Worm (Caenorhabditis elegans) whole organism, L2 larva: ENCODE results near the gene H06A10.1.

Experiments
- F13H6.1 ChIP-seq: sonication (generic microtip); optimal IDR thresholded peaks from 2 replicates; lab custom pipeline; 2016; ENCODE audit warnings: missing genetic modification characterization, missing compliant biosample characterization
- R02D3.7 ChIP-seq: fragments of 150-350 bp; optimal IDR thresholded peaks from 2 replicates; lab custom pipeline; 2014; ENCODE audit warnings: missing biosample characterization, missing genetic modification characterization
- Y55F3AM.14 ChIP-seq: fragments of 200-800 bp; sonication (Bioruptor generic); optimal IDR thresholded peaks from 2 replicates; lab custom pipeline; 2018; ENCODE audit warnings: mild to moderate bottlenecking, missing genetic modification characterization, missing compliant biosample characterization
- alr-1 ChIP-seq: fragments of 150-350 bp; optimal IDR thresholded peaks from 2 replicates; lab custom pipeline; 2014; ENCODE audit warnings: missing biosample characterization, missing genetic modification characterization
- aly-2 ChIP-seq: fragments of 150-350 bp; optimal IDR thresholded peaks from 2 replicates; lab custom pipeline; 2014; ENCODE audit warnings: missing biosample characterization, missing genetic modification characterization
- ama-1 ChIP-seq: fragments of 150-350 bp; optimal IDR thresholded peaks from 2 replicates; lab custom pipeline; 2018; ENCODE audit warnings: inconsistent platforms
- blmp-1 ChIP-seq: sonication (generic microtip); optimal IDR thresholded peaks from 2 replicates; lab custom pipeline; 2017; ENCODE audit warnings: missing genetic modification characterization, mild to moderate bottlenecking, missing compliant biosample characterization, antibody characterized with exemption, moderate library complexity; ENCODE audit not compliant: insufficient read depth
- ceh-16 ChIP-seq: fragments of 150-350 bp; optimal IDR thresholded peaks from 2 replicates; lab custom pipeline; 2014; ENCODE audit warnings: missing biosample characterization, missing genetic modification characterization
- ceh-82 ChIP-seq: fragments of 150-350 bp; optimal IDR thresholded peaks from 2 replicates; lab custom pipeline; 2014; ENCODE audit warnings: missing biosample characterization, missing genetic modification characterization
- crh-2 ChIP-seq: sonication (generic microtip); optimal IDR thresholded peaks from 2 replicates; lab custom pipeline; 2017; ENCODE audit warnings: missing biosample characterization, missing genetic modification characterization
- dmd-4 ChIP-seq: sonication (generic microtip); optimal IDR thresholded peaks from 2 replicates; lab custom pipeline; 2017; ENCODE audit warnings: missing biosample characterization, missing genetic modification characterization
- egl-27 ChIP-seq: sonication (generic microtip); optimal IDR thresholded peaks from 3 replicates; lab custom pipeline; 2017; ENCODE audit warnings: missing biosample characterization, missing genetic modification reagents, missing genetic modification characterization
- elt-1 ChIP-seq: fragments of 150-350 bp; optimal IDR thresholded peaks from 2 replicates; lab custom pipeline; 2014; ENCODE audit warnings: missing biosample characterization, missing genetic modification characterization
- elt-3 ChIP-seq: sonication (generic microtip); optimal IDR thresholded peaks from 2 replicates; lab custom pipeline; 2017; ENCODE audit warnings: missing biosample characterization, missing genetic modification characterization
- fos-1 ChIP-seq: fragments of 150-350 bp; optimal IDR thresholded peaks from 2 replicates; lab custom pipeline; 2014; ENCODE audit warnings: missing biosample characterization, missing genetic modification characterization
- lin-13 ChIP-seq: fragments of 150-350 bp; optimal IDR thresholded peaks from 2 replicates; lab custom pipeline; 2014; ENCODE audit warnings: missing biosample characterization, missing genetic modification reagents, missing genetic modification characterization
- lin-39 ChIP-seq: fragments of 150-350 bp; optimal IDR thresholded peaks from 2 replicates; lab custom pipeline; 2014; ENCODE audit warnings: missing biosample characterization, missing genetic modification reagents, missing genetic modification characterization
- lsy-2 ChIP-seq, 2 experiments: fragments of 150-350 bp in 1 of 2; sonication (generic microtip) in 1 of 2; optimal IDR thresholded peaks; 2 replicates each; lab custom pipeline; 2014 to 2017; ENCODE audit warnings: missing biosample characterization in 2 of 2, missing genetic modification characterization in 2 of 2
- mab-5 ChIP-seq: fragments of 150-350 bp; optimal IDR thresholded peaks from 2 replicates; lab custom pipeline; 2014; ENCODE audit warnings: missing biosample characterization, missing genetic modification characterization
- mdl-1 ChIP-seq, 2 experiments: fragments of 150-350 bp in 1 of 2; sonication (generic microtip) in 1 of 2; optimal IDR thresholded peaks; 2 replicates each; lab custom pipeline; 2017; ENCODE audit warnings: missing biosample characterization in 2 of 2, missing genetic modification characterization in 2 of 2
- nhr-10 ChIP-seq: sonication (generic microtip); optimal IDR thresholded peaks from 2 replicates; lab custom pipeline; 2017; ENCODE audit warnings: missing biosample characterization, missing genetic modification characterization
- nhr-12 ChIP-seq: fragments of 150-350 bp; optimal IDR thresholded peaks from 2 replicates; lab custom pipeline; 2014; ENCODE audit warnings: missing biosample characterization, missing genetic modification characterization
- nhr-129 ChIP-seq: fragments of 150-350 bp; optimal IDR thresholded peaks from 2 replicates; lab custom pipeline; 2014; ENCODE audit warnings: missing biosample characterization, missing genetic modification characterization
- nhr-237 ChIP-seq: fragments of 150-350 bp; optimal IDR thresholded peaks from 2 replicates; lab custom pipeline; 2014; ENCODE audit warnings: missing biosample characterization, missing genetic modification characterization
- nhr-77 ChIP-seq: fragments of 150-350 bp; optimal IDR thresholded peaks from 2 replicates; lab custom pipeline; 2014; ENCODE audit warnings: missing biosample characterization, missing genetic modification characterization
- peb-1 ChIP-seq: fragments of 150-350 bp; optimal IDR thresholded peaks from 2 replicates; lab custom pipeline; 2014; ENCODE audit warnings: missing biosample characterization, missing genetic modification characterization
- sem-4 ChIP-seq: fragments of 150-350 bp; optimal IDR thresholded peaks from 2 replicates; lab custom pipeline; 2014; ENCODE audit warnings: missing biosample characterization, missing genetic modification reagents, missing genetic modification characterization
- skn-1 ChIP-seq: sonication (generic microtip); optimal IDR thresholded peaks from 2 replicates; lab custom pipeline; 2017; ENCODE audit warnings: missing biosample characterization, missing genetic modification characterization
- sma-3 ChIP-seq: sonication (generic microtip); optimal IDR thresholded peaks from 2 replicates; lab custom pipeline; 2016; ENCODE audit warnings: missing genetic modification reagents, missing genetic modification characterization, missing compliant biosample characterization
- sma-9 ChIP-seq, 2 experiments: fragments of 150-350 bp in 1 of 2; sonication (generic microtip) in 1 of 2; optimal IDR thresholded peaks; 2 replicates each; lab custom pipeline; 2014 to 2016; ENCODE audit warnings: missing genetic modification characterization in 2 of 2, mild to moderate bottlenecking in 1 of 2, missing biosample characterization in 1 of 2, missing compliant biosample characterization in 1 of 2, missing genetic modification reagents in 1 of 2, moderate library complexity in 1 of 2
- snpc-4 ChIP-seq: fragments of 150-350 bp; optimal IDR thresholded peaks from 2 replicates; lab custom pipeline; 2014; ENCODE audit warnings: missing biosample characterization, missing genetic modification characterization
- unc-39 ChIP-seq: fragments of 150-350 bp; optimal IDR thresholded peaks from 2 replicates; lab custom pipeline; 2014; ENCODE audit warnings: missing biosample characterization, missing genetic modification characterization
- unc-62 ChIP-seq: fragments of 150-350 bp; optimal IDR thresholded peaks from 2 replicates; lab custom pipeline; 2014; ENCODE audit warnings: missing biosample characterization, missing genetic modification reagents, missing genetic modification characterization
- zag-1 ChIP-seq: fragments of 150-350 bp; optimal IDR thresholded peaks from 2 replicates; lab custom pipeline; 2014; ENCODE audit warnings: missing biosample characterization, missing genetic modification characterization
- ztf-1 ChIP-seq: fragments of 200-800 bp; sonication (Bioruptor generic); conservative IDR thresholded peaks from 2 replicates; pipeline ENCODE4 v1.3.6; 2022; ENCODE audit warnings: missing genetic modification characterization, missing compliant biosample characterization
- ztf-4 ChIP-seq: fragments of 150-350 bp; optimal IDR thresholded peaks from 2 replicates; lab custom pipeline; 2014; ENCODE audit warnings: missing biosample characterization, missing genetic modification characterization

The H06A10.1 gene

ce11 chrX:13503839-13504238 lies 3.5 kb upstream of the H06A10.1 start:
- no peak for TF ChIP-seq lsy-2 (tag; optimal IDR thresholded peaks at IDR 0.05; lab: Kevin White, UChicago)
- TF ChIP-seq lin-39 (tag; lab: Kevin White, UChicago), result no peak
- TF ChIP-seq crh-2, result no peak
- no peak for TF ChIP-seq nhr-10 (tag; lab: Kevin White, UChicago)

ce11 chrX:13505201-13505600 lies 2.1 kb upstream of the H06A10.1 start:
- no peak for TF ChIP-seq dmd-4
- TF ChIP-seq, all 48 proteins: peak for 0

- TF ChIP-seq nhr-129 (tag; lab: Kevin White, UChicago), result peak; percentile 21
- TF ChIP-seq ztf-1 (GFP tag; lab: Robert Waterston, UW), result no peak
Measured at ce11 chrX:13506043-13506442, 1.3 kb upstream of the H06A10.1 start.

- TF ChIP-seq sma-9 (GFP tag; optimal IDR thresholded peaks at IDR 0.05; lab: Kevin White, UChicago) (peak; percentile 5), sma-9 (tag; optimal IDR thresholded peaks at IDR 0.05; lab: Kevin White, UChicago) (no peak), nhr-10 (tag; lab: Kevin White, UChicago) (no peak), elt-3 (tag; lab: Kevin White, UChicago) (no peak), ceh-82 (tag; lab: Kevin White, UChicago) (no peak), fos-1 (no peak), nhr-237 (tag; lab: Kevin White, UChicago) (no peak), unc-62 (GFP tag; lab: Kevin White, UChicago) (no peak), blmp-1 (tag; lab: Kevin White, UChicago) (no peak), F13H6.1 (tag; lab: Kevin White, UChicago) (no peak), alr-1 (tag; lab: Kevin White, UChicago) (no peak), R02D3.7 (no peak), nhr-77 (no peak), lin-39 (tag; lab: Kevin White, UChicago) (no peak), ztf-4 (tag; lab: Kevin White, UChicago) (no peak), skn-1 (tag; lab: Kevin White, UChicago) (no peak), snpc-4 (tag; lab: Kevin White, UChicago) (peak; percentile 43)
Measured at ce11 chrX:13506493-13506892, 840 bp upstream of the H06A10.1 start.

ce11 chrX:13510234-13510837 lies 3.0 kb downstream of the H06A10.1 start:
- TF ChIP-seq blmp-1 (tag; lab: Kevin White, UChicago) (no peak), R02D3.7 (no peak), ama-1 (lab: Kevin White, UChicago) (no peak), ceh-82 (tag; lab: Kevin White, UChicago) (no peak), lin-39 (tag; lab: Kevin White, UChicago) (no peak), lin-13 (GFP tag; lab: Kevin White, UChicago) (no peak), peb-1 (tag; lab: Kevin White, UChicago) (no peak), sem-4 (tag; lab: Kevin White, UChicago) (no peak), unc-39 (no peak), sma-3 (GFP tag; lab: Kevin White, UChicago) (no peak), elt-1 (no peak), nhr-10 (tag; lab: Kevin White, UChicago) (no peak), nhr-77 (no peak), aly-2 (tag; lab: Kevin White, UChicago) (no peak), egl-27 (tag; lab: Kevin White, UChicago) (no peak), mdl-1 (tag; optimal IDR thresholded peaks at IDR 0.05; lab: Kevin White, UChicago) (no peak), skn-1 (tag; lab: Kevin White, UChicago) (no peak), F13H6.1 (tag; lab: Kevin White, UChicago) (no peak)

- TF ChIP-seq Y55F3AM.14, result no peak
- TF ChIP-seq zag-1 (tag; lab: Kevin White, UChicago), result no peak
- no peak for TF ChIP-seq nhr-10 (tag; lab: Kevin White, UChicago)
- no peak for TF ChIP-seq mdl-1 (tag; optimal IDR thresholded peaks at IDR 0.05; lab: Kevin White, UChicago)
- TF ChIP-seq ztf-4 (tag; lab: Kevin White, UChicago), result no peak
- TF ChIP-seq peb-1 (tag; lab: Kevin White, UChicago), result no peak
- no peak for TF ChIP-seq nhr-12 (tag; lab: Kevin White, UChicago)
- no peak for TF ChIP-seq ceh-16 (tag; lab: Kevin White, UChicago)
- TF ChIP-seq mab-5, result no peak
Measured at ce11 chrX:13510997-13511396, 3.7 kb downstream of the H06A10.1 start, which contains the start of gene col-185. Gene col-185, minus strand, starts transcription at chrX:13511097.
